Fruit fly (Drosophila melanogaster) whole organism, embryonic: ENCODE results near the gene blot.

Experiments
- Abd-B ChIP-seq: fragments of 200-800 bp; sonication (Bioruptor generic); optimal IDR thresholded peaks from 2 replicates; lab custom pipeline; 2018; ENCODE audit warnings: missing biosample characterization, mild to moderate bottlenecking, missing genetic modification characterization, moderate library complexity
- Adf1 ChIP-seq: fragments of 200-800 bp; sonication (Bioruptor generic); IDR thresholded peaks from 2 replicates; pipeline ENCODE4 v1.3.6; 2022; ENCODE audit warnings: missing biosample characterization, missing genetic modification characterization
- Awh ChIP-seq: fragments of 200-800 bp; sonication (Bioruptor generic); IDR thresholded peaks from 2 replicates; pipeline ENCODE4, ENCODE4 v1.3.6; 2022; ENCODE audit warnings: missing biosample characterization, missing genetic modification characterization
- Bteb2 ChIP-seq: fragments of 200-800 bp; sonication (Bioruptor generic); optimal IDR thresholded peaks from 2 replicates; lab custom pipeline; 2016; ENCODE audit warnings: missing biosample characterization, missing genetic modification characterization
- CG11093 ChIP-seq: fragments of 200-800 bp; sonication (Bioruptor generic); IDR thresholded peaks from 3 replicates; pipeline ENCODE4 v1.3.6; 2022; ENCODE audit warnings: missing biosample characterization, missing genetic modification characterization
- CG12104 ChIP-seq: fragments of 200-800 bp; sonication (Bioruptor generic); optimal IDR thresholded peaks from 3 replicates; lab custom pipeline; 2016; ENCODE audit warnings: missing biosample characterization, missing genetic modification characterization
- CG12219 ChIP-seq: fragments of 200-800 bp; sonication (Bioruptor generic); optimal IDR thresholded peaks from 3 replicates; lab custom pipeline; 2018; ENCODE audit warnings: missing biosample characterization, mild to moderate bottlenecking, missing genetic modification characterization
- CG12299 ChIP-seq: fragments of 200-800 bp; sonication (Bioruptor generic); optimal IDR thresholded peaks from 2 replicates; lab custom pipeline; 2018; ENCODE audit warnings: missing biosample characterization, mild to moderate bottlenecking, missing genetic modification characterization
- CG13424 ChIP-seq: fragments of 200-800 bp; sonication (Bioruptor generic); optimal IDR thresholded peaks from 2 replicates; lab custom pipeline; 2019; ENCODE audit warnings: missing biosample characterization, mild to moderate bottlenecking, missing genetic modification characterization, moderate library complexity
- CG13894 ChIP-seq: fragments of 200-800 bp; sonication (Bioruptor generic); optimal IDR thresholded peaks from 3 replicates; lab custom pipeline; 2018; ENCODE audit warnings: missing biosample characterization, mild to moderate bottlenecking, missing genetic modification characterization, moderate library complexity
- CG1832 ChIP-seq: fragments of 200-800 bp; sonication (Bioruptor generic); optimal IDR thresholded peaks from 2 replicates; lab custom pipeline; 2017; ENCODE audit warnings: missing biosample characterization, mild to moderate bottlenecking, missing genetic modification characterization, inconsistent platforms
- CG30431 ChIP-seq: fragments of 200-800 bp; sonication (Bioruptor generic); optimal IDR thresholded peaks from 2 replicates; lab custom pipeline; 2017; ENCODE audit warnings: missing biosample characterization, missing genetic modification characterization
- CG33557 ChIP-seq: fragments of 200-800 bp; sonication (Bioruptor generic); optimal IDR thresholded peaks from 2 replicates; lab custom pipeline; 2019; ENCODE audit warnings: missing biosample characterization, mild to moderate bottlenecking, missing genetic modification characterization, moderate library complexity
- CG42726 ChIP-seq: fragments of 200-800 bp; sonication (Bioruptor generic); IDR thresholded peaks from 2 replicates; pipeline ENCODE4 v1.3.6; 2022; ENCODE audit warnings: missing biosample characterization, missing genetic modification characterization; ENCODE audit not compliant: partially characterized antibody
- CG4360 ChIP-seq: fragments of 200-800 bp; sonication (Bioruptor generic); IDR thresholded peaks from 2 replicates; pipeline ENCODE4 v1.3.6; 2022; ENCODE audit warnings: missing biosample characterization, missing genetic modification characterization
- CG4820 ChIP-seq: fragments of 200-800 bp; sonication (Bioruptor generic); optimal IDR thresholded peaks from 3 replicates; lab custom pipeline; 2016; ENCODE audit warnings: missing biosample characterization, missing genetic modification characterization
- CG6683 ChIP-seq: fragments of 200-800 bp; sonication (Bioruptor generic); optimal IDR thresholded peaks from 2 replicates; lab custom pipeline; 2017; ENCODE audit warnings: missing biosample characterization, mild to moderate bottlenecking, missing genetic modification characterization, missing genetic modification reagents
- CG6765 ChIP-seq: fragments of 200-800 bp; sonication (Bioruptor generic); optimal IDR thresholded peaks from 3 replicates; lab custom pipeline; 2017; ENCODE audit warnings: missing biosample characterization, mild to moderate bottlenecking, missing genetic modification characterization
- CG7357 ChIP-seq: fragments of 200-800 bp; sonication (Bioruptor generic); IDR thresholded peaks from 3 replicates; pipeline ENCODE4 v1.3.6; 2022; ENCODE audit warnings: missing biosample characterization, missing genetic modification characterization
- D19B ChIP-seq: fragments of 200-800 bp; sonication (Bioruptor generic); optimal IDR thresholded peaks from 2 replicates; lab custom pipeline; 2017; ENCODE audit warnings: missing biosample characterization, mild to moderate bottlenecking, missing genetic modification characterization
- Drgx ChIP-seq: fragments of 200-800 bp; sonication (Bioruptor generic); IDR thresholded peaks from 2 replicates; pipeline ENCODE4 v1.3.6; 2022; ENCODE audit warnings: missing biosample characterization, missing genetic modification characterization
- Gsc ChIP-seq: fragments of 200-800 bp; sonication (Bioruptor generic); IDR thresholded peaks from 2 replicates; pipeline ENCODE4 v1.3.6; 2022; ENCODE audit warnings: missing biosample characterization, missing genetic modification characterization
- Hr3 ChIP-seq: fragments of 200-800 bp; sonication (Bioruptor generic); optimal IDR thresholded peaks from 3 replicates; lab custom pipeline; 2016; ENCODE audit warnings: missing biosample characterization, missing genetic modification characterization
- Nf-YB ChIP-seq: fragments of 200-800 bp; sonication (Bioruptor generic); optimal IDR thresholded peaks from 3 replicates; lab custom pipeline; 2019; ENCODE audit warnings: missing biosample characterization, mild to moderate bottlenecking, missing genetic modification characterization, moderate library complexity
- Ravus ChIP-seq: fragments of 200-800 bp; sonication (Bioruptor generic); IDR thresholded peaks from 2 replicates; pipeline ENCODE4 v1.3.6; 2022; ENCODE audit warnings: missing biosample characterization, missing genetic modification characterization
- Sox102F ChIP-seq: fragments of 200-800 bp; sonication (Bioruptor generic); optimal IDR thresholded peaks from 2 replicates; lab custom pipeline; 2018; ENCODE audit warnings: missing biosample characterization, mild to moderate bottlenecking, missing genetic modification characterization, moderate library complexity
- Stat92E ChIP-seq, 3 experiments: fragments of >200 bp in 2 of 3; fragments of 200-800 bp in 1 of 3; sonication (Bioruptor generic) in 1 of 3; optimal IDR thresholded peaks; 2 replicates each; lab custom pipeline; 2017 to 2019; ENCODE audit warnings: missing biosample characterization in 3 of 3, missing genetic modification characterization in 3 of 3, mild to moderate bottlenecking in 1 of 3, moderate library complexity in 1 of 3
- disco-r ChIP-seq: fragments of 200-800 bp; sonication (Bioruptor generic); optimal IDR thresholded peaks from 2 replicates; lab custom pipeline; 2016; ENCODE audit warnings: missing biosample characterization, missing genetic modification characterization
- en ChIP-seq: fragments of 200-800 bp; sonication (Bioruptor generic); optimal IDR thresholded peaks from 2 replicates; lab custom pipeline; 2016; ENCODE audit warnings: missing biosample characterization, missing genetic modification characterization
- eyg ChIP-seq: fragments of 200-800 bp; sonication (Bioruptor generic); optimal IDR thresholded peaks from 3 replicates; lab custom pipeline; 2016; ENCODE audit warnings: missing biosample characterization, missing genetic modification characterization
- ftz-f1 ChIP-seq: fragments of 200-800 bp; sonication (Bioruptor generic); optimal IDR thresholded peaks from 2 replicates; lab custom pipeline; 2016; ENCODE audit warnings: missing biosample characterization, missing genetic modification characterization
- gce ChIP-seq: fragments of 200-800 bp; sonication (Bioruptor generic); IDR thresholded peaks from 3 replicates; pipeline ENCODE4 v1.3.6; 2022; ENCODE audit warnings: missing biosample characterization, missing genetic modification characterization
- gcm ChIP-seq: fragments of 200-800 bp; sonication (Bioruptor generic); optimal IDR thresholded peaks from 2 replicates; lab custom pipeline; 2019; ENCODE audit warnings: missing biosample characterization, mild to moderate bottlenecking, missing genetic modification characterization, moderate library complexity
- gfzf ChIP-seq: fragments of 200-800 bp; sonication (Bioruptor generic); optimal IDR thresholded peaks from 2 replicates; lab custom pipeline; 2016; ENCODE audit warnings: missing biosample characterization, mild to moderate bottlenecking, missing genetic modification characterization, moderate library complexity
- gsb-n ChIP-seq: fragments of 200-800 bp; sonication (Bioruptor generic); optimal IDR thresholded peaks from 3 replicates; lab custom pipeline; 2018; ENCODE audit warnings: missing biosample characterization, mild to moderate bottlenecking, missing genetic modification characterization
- hbn ChIP-seq: fragments of 200-800 bp; sonication (Bioruptor generic); IDR thresholded peaks from 2 replicates; pipeline ENCODE4 v1.3.6; 2022; ENCODE audit warnings: missing biosample characterization, missing genetic modification characterization; ENCODE audit not compliant: partially characterized antibody
- nerfin-1 ChIP-seq: fragments of 200-800 bp; sonication (Bioruptor generic); optimal IDR thresholded peaks from 3 replicates; lab custom pipeline; 2019; ENCODE audit warnings: missing biosample characterization, mild to moderate bottlenecking, missing genetic modification characterization, moderate library complexity
- oc ChIP-seq: fragments of 200-800 bp; sonication (Bioruptor generic); optimal IDR thresholded peaks from 2 replicates; lab custom pipeline; 2018; ENCODE audit warnings: missing biosample characterization, mild to moderate bottlenecking, missing genetic modification characterization, moderate library complexity
- pros ChIP-seq: fragments of 200-800 bp; sonication (Bioruptor generic); optimal IDR thresholded peaks from 3 replicates; lab custom pipeline; 2019; ENCODE audit warnings: missing biosample characterization, mild to moderate bottlenecking, missing genetic modification characterization, moderate library complexity
- sens ChIP-seq: fragments of 200-800 bp; sonication (Bioruptor generic); peaks from one replicate; lab custom pipeline; 2016; ENCODE audit warnings: missing biosample characterization, missing genetic modification characterization
- sqz ChIP-seq: fragments of 200-800 bp; sonication (Bioruptor generic); optimal IDR thresholded peaks from 3 replicates; lab custom pipeline; 2018; ENCODE audit warnings: missing biosample characterization, mild to moderate bottlenecking, missing genetic modification characterization
- sr ChIP-seq: fragments of 200-800 bp; sonication (Bioruptor generic); IDR thresholded peaks from 3 replicates; pipeline ENCODE4 v1.3.6; 2022; ENCODE audit warnings: missing biosample characterization, missing genetic modification characterization
- stwl ChIP-seq: fragments of 200-800 bp; sonication (Bioruptor generic); optimal IDR thresholded peaks from 3 replicates; lab custom pipeline; 2018; ENCODE audit warnings: missing biosample characterization, mild to moderate bottlenecking, missing genetic modification characterization, moderate library complexity
- tap ChIP-seq: fragments of 200-800 bp; optimal IDR thresholded peaks from 3 replicates; lab custom pipeline; 2019; ENCODE audit warnings: missing biosample characterization, mild to moderate bottlenecking, missing genetic modification characterization, moderate library complexity
- tll ChIP-seq, 2 experiments: fragments of 200-800 bp in 1 of 2; fragments of >200 bp in 1 of 2; sonication (Bioruptor generic) in 1 of 2; optimal IDR thresholded peaks; 2 replicates each; lab custom pipeline; 2017 to 2019; ENCODE audit warnings: missing biosample characterization in 2 of 2, missing genetic modification characterization in 2 of 2, mild to moderate bottlenecking in 1 of 2, moderate library complexity in 1 of 2
- trem ChIP-seq: fragments of 200-800 bp; optimal IDR thresholded peaks from 3 replicates; lab custom pipeline; 2019; ENCODE audit warnings: missing biosample characterization, mild to moderate bottlenecking, missing genetic modification characterization, moderate library complexity
- trh ChIP-seq: fragments of 200-800 bp; sonication (Bioruptor generic); optimal IDR thresholded peaks from 2 replicates; lab custom pipeline; 2016; ENCODE audit warnings: missing biosample characterization, missing genetic modification characterization
- vfl ChIP-seq: fragments of 200-800 bp; sonication (Bioruptor generic); optimal IDR thresholded peaks from 2 replicates; lab custom pipeline; 2016; ENCODE audit warnings: missing biosample characterization, missing genetic modification characterization
- vnd ChIP-seq: fragments of 200-800 bp; sonication (Bioruptor generic); IDR thresholded peaks from 3 replicates; pipeline ENCODE4 v1.3.6; 2022; ENCODE audit warnings: missing biosample characterization, missing genetic modification characterization; ENCODE audit not compliant: partially characterized antibody

The blot gene

DNA sequence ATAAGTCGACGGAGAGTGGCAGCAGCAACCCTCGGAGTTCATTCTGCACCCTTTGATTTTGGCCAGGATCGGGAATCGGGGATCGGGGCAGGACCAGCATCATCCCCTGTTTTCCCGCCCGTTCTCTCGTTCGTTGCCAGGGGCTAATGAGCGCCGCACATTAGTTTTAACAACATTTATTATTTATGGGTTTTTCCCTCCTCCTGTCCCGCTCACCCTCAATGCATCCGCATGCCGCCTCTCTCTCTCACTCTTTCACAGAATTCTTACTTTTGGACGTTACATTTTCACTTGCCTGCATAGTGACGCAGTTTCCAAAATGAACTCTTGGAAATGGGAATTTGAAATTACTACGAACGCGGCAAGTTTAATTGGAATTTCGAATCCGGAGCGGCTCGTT lies 54.4 kb downstream of the blot start (continued):
- TF ChIP-seq gcm (GFP tag; lab: Kevin White, UChicago): peak; percentile 61
- TF ChIP-seq Nf-YB: peak; percentile 41
- no peak for TF ChIP-seq ftz-f1
- TF ChIP-seq pros: peak; percentile 91
- no peak for TF ChIP-seq Drgx (GFP tag; lab: Robert Waterston, UW)
- no peak for TF ChIP-seq CG11093 (GFP tag; lab: Robert Waterston, UW)
- TF ChIP-seq en (GFP tag; lab: Kevin White, UChicago): no peak
- no peak for TF ChIP-seq CG7357 (GFP tag; lab: Robert Waterston, UW)
- no peak for TF ChIP-seq sr (GFP tag; lab: Robert Waterston, UW)
- peak; percentile 68 for TF ChIP-seq CG1832 (GFP tag; lab: Kevin White, UChicago)
- TF ChIP-seq Awh (GFP tag; lab: Robert Waterston, UW): peak; percentile 72; the same call in 1 of the 2 replicates
- no peak for TF ChIP-seq disco-r (GFP tag; lab: Kevin White, UChicago)
- TF ChIP-seq CG12104 (GFP tag; lab: Kevin White, UChicago): no peak
- no peak for TF ChIP-seq gfzf
- peak; percentile 89 for TF ChIP-seq nerfin-1 (tag; lab: Kevin White, UChicago)
- TF ChIP-seq Bteb2 (GFP tag; lab: Kevin White, UChicago): no peak

dm6 chr3L:17364023-17364422 lies 57.3 kb downstream of the blot start:
- TF ChIP-seq vnd (GFP tag; lab: Robert Waterston, UW) (0 out of 3 replicates have a peak, but pooled peaks have one; percentile 12), hbn (GFP tag; lab: Robert Waterston, UW) (no peak), pros (peak; percentile 72), CG13894 (tag; lab: Kevin White, UChicago) (peak; percentile 14), tll (GFP tag; optimal IDR thresholded peaks at IDR 0.05; lab: Kevin White, UChicago) (peak in 1 of 2 experiments; percentile 62), Abd-B (GFP tag; lab: Kevin White, UChicago) (no peak), trh (GFP tag; lab: Kevin White, UChicago) (no peak), Gsc (no peak), oc (tag; lab: Kevin White, UChicago) (peak; percentile 89), sqz (GFP tag; lab: Kevin White, UChicago) (peak; percentile 55), eyg (GFP tag; lab: Kevin White, UChicago) (no peak), CG33557 (GFP tag; lab: Kevin White, UChicago) (no peak), CG4360 (GFP tag; lab: Robert Waterston, UW) (peak; percentile 55; the same call in 1 of the 2 replicates), tap (tag; lab: Kevin White, UChicago) (peak; percentile 50), CG12219 (GFP tag; lab: Kevin White, UChicago) (no peak), trem (no peak)

DNA sequence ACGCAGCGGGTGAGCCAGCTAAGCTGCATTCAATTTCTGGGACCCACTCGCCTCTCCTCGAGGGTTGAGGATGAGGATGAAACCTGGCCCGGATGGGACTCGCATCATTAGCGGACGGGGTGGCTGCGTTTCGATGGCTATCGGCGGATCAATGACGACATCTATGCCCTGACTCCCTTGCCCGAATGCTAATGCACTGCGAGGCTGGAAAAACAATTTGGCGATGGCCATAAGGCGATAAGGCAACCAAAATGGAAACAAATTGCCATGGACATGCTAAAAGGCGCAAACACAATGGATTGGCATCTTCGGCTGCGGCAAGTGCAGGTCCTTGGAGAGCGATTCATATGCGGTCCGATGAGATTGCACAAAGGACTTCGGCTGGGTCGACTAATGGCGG lies 58.4 kb downstream of the blot start:
- TF ChIP-seq Ravus (GFP tag; lab: Robert Waterston, UW) (no peak), CG6683 (GFP tag; lab: Kevin White, UChicago) (no peak), gsb-n (tag; lab: Kevin White, UChicago) (no peak), CG7357 (GFP tag; lab: Robert Waterston, UW) (0 out of 3 replicates have a peak, but pooled peaks have one; percentile 17), nerfin-1 (tag; lab: Kevin White, UChicago) (peak; percentile 27), CG12299 (tag; lab: Kevin White, UChicago) (no peak), D19B (GFP tag; lab: Kevin White, UChicago) (no peak), Hr3 (no peak), sens (GFP tag; lab: Kevin White, UChicago) (peak; percentile 23), Adf1 (no peak), stwl (tag; lab: Kevin White, UChicago) (no peak), Sox102F (GFP tag; lab: Kevin White, UChicago) (no peak), vfl (GFP tag; lab: Kevin White, UChicago) (no peak), CG30431 (GFP tag; lab: Kevin White, UChicago) (no peak), Stat92E (GFP tag; optimal IDR thresholded peaks at IDR 0.05; lab: Kevin White, UChicago) (no peak), CG4820 (no peak), CG13424 (tag; lab: Kevin White, UChicago) (no peak), CG6765 (GFP tag; lab: Kevin White, UChicago) (no peak), gce (GFP tag; lab: Robert Waterston, UW) (no peak), CG42726 (no peak)
